Worm (Caenorhabditis elegans) whole organism, L2 larva: ENCODE data around the gene str-207.

ENCODE experiments used
- ceh-82 ChIP-seq: fragments of 150-350 bp; optimal IDR thresholded peaks from 2 replicates; lab custom pipeline; 2014; ENCODE audit warnings: missing biosample characterization, missing genetic modification characterization
- dmd-4 ChIP-seq: sonication (generic microtip); optimal IDR thresholded peaks from 2 replicates; lab custom pipeline; 2017; ENCODE audit warnings: missing biosample characterization, missing genetic modification characterization
- elt-3 ChIP-seq: sonication (generic microtip); optimal IDR thresholded peaks from 2 replicates; lab custom pipeline; 2017; ENCODE audit warnings: missing biosample characterization, missing genetic modification characterization
- lin-11 ChIP-seq: fragments of 150-350 bp; sonication (generic microtip); optimal IDR thresholded peaks from 2 replicates; lab custom pipeline; 2014; ENCODE audit warnings: missing biosample characterization, missing genetic modification characterization, inconsistent platforms, mixed read lengths
- nhr-237 ChIP-seq: fragments of 150-350 bp; optimal IDR thresholded peaks from 2 replicates; lab custom pipeline; 2014; ENCODE audit warnings: missing biosample characterization, missing genetic modification characterization
- unc-62 ChIP-seq: fragments of 150-350 bp; optimal IDR thresholded peaks from 2 replicates; lab custom pipeline; 2014; ENCODE audit warnings: missing biosample characterization, missing genetic modification reagents, missing genetic modification characterization

DNA sequence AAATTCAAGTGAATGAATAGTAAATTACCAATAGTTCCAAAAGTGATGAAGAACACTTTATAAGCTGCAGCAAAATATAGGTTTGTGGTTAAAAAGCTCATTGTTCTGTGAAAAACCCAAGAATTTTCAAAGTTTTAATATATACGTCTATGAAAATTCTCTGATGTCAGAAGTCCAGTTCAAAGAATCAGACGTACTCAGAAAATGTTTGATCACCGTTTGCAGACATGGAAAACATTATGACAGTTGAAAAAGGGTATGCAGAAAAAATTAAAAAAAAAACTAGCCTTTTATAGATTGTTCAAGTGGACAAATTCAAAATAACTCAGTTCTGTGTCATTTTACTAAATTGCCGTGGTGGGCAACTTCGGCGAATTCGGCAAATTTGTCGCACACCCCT is 23.1 kb downstream of the str-207 start, which contains the start of gene srsx-10:
- no peak for TF ChIP-seq unc-62 (GFP tag; lab: Kevin White, UChicago)
- TF ChIP-seq nhr-237 (tag; lab: Kevin White, UChicago), result no peak
- TF ChIP-seq elt-3, result no peak
- no peak for TF ChIP-seq ceh-82 (tag; lab: Kevin White, UChicago)
- no peak for TF ChIP-seq dmd-4
- TF ChIP-seq lin-11 (tag; lab: Kevin White, UChicago), result no peak
